Fruit fly (Drosophila melanogaster) whole organism, prepupa: ENCODE results near the gene Jon65Aiv.

Source experiments
- CG11294 ChIP-seq: fragments of 200-800 bp; sonication (Bioruptor generic); IDR thresholded peaks from 2 replicates; pipeline ENCODE4 v1.3.6; 2022; ENCODE audit warnings: missing biosample characterization, missing genetic modification characterization
- CG1621 ChIP-seq: fragments of 200-800 bp; sonication (Bioruptor generic); optimal IDR thresholded peaks from 3 replicates; lab custom pipeline; 2018; ENCODE audit warnings: missing biosample characterization, mild to moderate bottlenecking, missing genetic modification characterization
- CG16779 ChIP-seq: fragments of 200-800 bp; sonication (Bioruptor generic); optimal IDR thresholded peaks from 3 replicates; lab custom pipeline; 2017; ENCODE audit warnings: missing biosample characterization, mild to moderate bottlenecking, missing genetic modification characterization
- CG3032 ChIP-seq: fragments of 200-800 bp; optimal IDR thresholded peaks from 2 replicates; lab custom pipeline; 2019; ENCODE audit warnings: missing biosample characterization, mild to moderate bottlenecking, missing genetic modification characterization, moderate library complexity
- CG31627 ChIP-seq: fragments of 200-800 bp; sonication (Bioruptor generic); optimal IDR thresholded peaks from 3 replicates; lab custom pipeline; 2016; ENCODE audit warnings: missing biosample characterization, missing genetic modification characterization
- CG4318 ChIP-seq: fragments of 200-800 bp; sonication (Bioruptor generic); optimal IDR thresholded peaks from 3 replicates; lab custom pipeline; 2017; ENCODE audit warnings: missing biosample characterization, mild to moderate bottlenecking, missing genetic modification characterization
- CG6792 ChIP-seq: fragments of 200-800 bp; sonication (Bioruptor generic); optimal IDR thresholded peaks from 3 replicates; lab custom pipeline; 2016; ENCODE audit warnings: missing biosample characterization, missing genetic modification characterization
- Lpt ChIP-seq: fragments of 200-800 bp; sonication (Bioruptor generic); optimal IDR thresholded peaks from 3 replicates; lab custom pipeline; 2016; ENCODE audit warnings: missing biosample characterization, missing genetic modification characterization
- Met ChIP-seq: fragments of 200-800 bp; sonication (Bioruptor generic); optimal IDR thresholded peaks from 3 replicates; lab custom pipeline; 2016; ENCODE audit warnings: missing biosample characterization, missing genetic modification characterization
- OdsH ChIP-seq: fragments of 200-800 bp; sonication (Bioruptor generic); optimal IDR thresholded peaks from 3 replicates; lab custom pipeline; 2016; ENCODE audit warnings: missing biosample characterization, missing genetic modification characterization
- cyc ChIP-seq: fragments of 200-800 bp; sonication (Bioruptor generic); optimal IDR thresholded peaks from 3 replicates; lab custom pipeline; 2016; ENCODE audit warnings: missing biosample characterization, missing genetic modification characterization
- vri ChIP-seq: fragments of 200-800 bp; sonication (Bioruptor generic); optimal IDR thresholded peaks from 3 replicates; lab custom pipeline; 2016; ENCODE audit warnings: missing biosample characterization, mild to moderate bottlenecking, missing genetic modification characterization

DNA sequence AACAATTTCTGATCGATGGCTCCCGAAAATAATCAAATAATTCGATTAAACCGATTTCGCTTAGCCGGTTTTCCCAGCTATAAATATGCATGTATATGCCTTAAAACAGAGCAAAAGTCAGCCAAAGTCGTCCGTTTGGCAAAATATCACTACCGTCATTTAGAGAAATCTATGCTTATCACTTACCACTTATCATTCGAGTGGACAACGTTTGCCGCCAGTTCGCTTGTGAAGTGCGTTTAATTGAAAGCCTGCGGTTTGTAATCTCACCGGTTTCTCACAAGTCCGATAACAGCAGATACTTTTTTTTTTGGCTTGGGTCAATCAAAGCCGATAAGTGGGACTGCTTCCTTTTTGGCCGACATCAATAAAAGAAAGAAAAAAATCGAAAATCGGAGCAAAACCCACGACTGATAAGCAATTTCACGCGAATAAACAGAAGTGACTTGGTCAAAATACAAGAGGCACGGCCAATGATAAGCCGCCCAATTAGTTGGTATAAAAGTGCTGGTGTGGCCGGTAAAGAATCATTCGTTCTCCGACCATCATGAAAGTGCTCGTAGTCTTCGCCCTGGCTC, 11.4 kb downstream of the Jon65Aiv start, which contains the start of gene Jon65Aiii:
- TF ChIP-seq CG1621 (tag; lab: Kevin White, UChicago) = no peak
- peak; percentile 46 for TF ChIP-seq vri (GFP tag; lab: Kevin White, UChicago)
- no peak for TF ChIP-seq CG16779 (tag; lab: Kevin White, UChicago)
- no peak for TF ChIP-seq Met (GFP tag; lab: Kevin White, UChicago)
- TF ChIP-seq CG3032 (tag; lab: Kevin White, UChicago) = no peak
- TF ChIP-seq CG6792 (GFP tag; lab: Kevin White, UChicago) = no peak
- TF ChIP-seq OdsH = no peak
- no peak for TF ChIP-seq CG31627 (GFP tag; lab: Kevin White, UChicago)
- no peak for TF ChIP-seq cyc (GFP tag; lab: Kevin White, UChicago)
- TF ChIP-seq CG11294 (GFP tag; lab: Robert Waterston, UW) = no peak
- TF ChIP-seq Lpt (GFP tag; lab: Kevin White, UChicago) = no peak
- no peak for TF ChIP-seq CG4318 (GFP tag; lab: Kevin White, UChicago)
